Worm (Caenorhabditis elegans): Measurements from ENCODE around the gene prp-21.

DNA sequence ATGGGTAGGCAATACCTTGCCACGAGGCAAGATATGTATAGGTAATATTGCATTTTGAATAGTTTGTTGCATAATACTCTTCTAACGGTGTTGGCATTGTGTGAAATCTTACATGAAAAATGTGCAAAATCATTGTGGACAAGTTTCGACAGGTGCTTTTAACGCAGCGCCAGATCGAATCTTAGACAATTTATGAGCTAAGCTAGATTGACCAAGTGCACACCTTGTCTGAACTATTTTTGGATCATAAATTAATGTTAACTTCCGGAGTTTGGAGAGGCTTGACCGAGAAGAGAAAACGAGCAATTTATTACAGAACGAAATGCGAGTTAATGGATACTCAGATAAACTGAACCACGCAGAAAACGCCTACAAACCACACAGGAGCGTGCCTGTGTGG is 24.6 kb downstream of the prp-21 start, which contains the start of gene srh-105:
- TF ChIP-seq egl-27 (tag; optimal IDR thresholded peaks at IDR 0.05) (no peak), jun-1 (tag; optimal IDR thresholded peaks at IDR 0.05) (no peak), nhr-11 (tag; optimal IDR thresholded peaks at IDR 0.05) (no peak), unc-62 (GFP tag; optimal IDR thresholded peaks at IDR 0.05) (no peak)

Data from whole organism, L1 larva.